Worm (Caenorhabditis elegans) whole organism, L2 larva: ENCODE results near the gene Y45G12B.2.

Experiments used
- C34F6.9 ChIP-seq: fragments of 150-350 bp; optimal IDR thresholded peaks from 2 replicates; lab custom pipeline; 2014; ENCODE audit warnings: missing biosample characterization, missing genetic modification characterization
- F13H6.1 ChIP-seq: sonication (generic microtip); optimal IDR thresholded peaks from 2 replicates; lab custom pipeline; 2016; ENCODE audit warnings: missing genetic modification characterization, missing compliant biosample characterization
- R02D3.7 ChIP-seq: fragments of 150-350 bp; optimal IDR thresholded peaks from 2 replicates; lab custom pipeline; 2014; ENCODE audit warnings: missing biosample characterization, missing genetic modification characterization
- Y55F3AM.14 ChIP-seq: fragments of 200-800 bp; sonication (Bioruptor generic); optimal IDR thresholded peaks from 2 replicates; lab custom pipeline; 2018; ENCODE audit warnings: mild to moderate bottlenecking, missing genetic modification characterization, missing compliant biosample characterization
- ZK546.5 ChIP-seq: sonication (generic microtip); optimal IDR thresholded peaks from 2 replicates; lab custom pipeline; 2017; ENCODE audit warnings: missing biosample characterization, missing genetic modification characterization
- alr-1 ChIP-seq: fragments of 150-350 bp; optimal IDR thresholded peaks from 2 replicates; lab custom pipeline; 2014; ENCODE audit warnings: missing biosample characterization, missing genetic modification characterization
- aly-2 ChIP-seq: fragments of 150-350 bp; optimal IDR thresholded peaks from 2 replicates; lab custom pipeline; 2014; ENCODE audit warnings: missing biosample characterization, missing genetic modification characterization
- ama-1 ChIP-seq: fragments of 150-350 bp; optimal IDR thresholded peaks from 2 replicates; lab custom pipeline; 2018; ENCODE audit warnings: inconsistent platforms
- blmp-1 ChIP-seq: sonication (generic microtip); optimal IDR thresholded peaks from 2 replicates; lab custom pipeline; 2017; ENCODE audit warnings: missing genetic modification characterization, mild to moderate bottlenecking, missing compliant biosample characterization, antibody characterized with exemption, moderate library complexity; ENCODE audit not compliant: insufficient read depth
- ceh-82 ChIP-seq: fragments of 150-350 bp; optimal IDR thresholded peaks from 2 replicates; lab custom pipeline; 2014; ENCODE audit warnings: missing biosample characterization, missing genetic modification characterization
- crh-2 ChIP-seq: sonication (generic microtip); optimal IDR thresholded peaks from 2 replicates; lab custom pipeline; 2017; ENCODE audit warnings: missing biosample characterization, missing genetic modification characterization
- dmd-4 ChIP-seq: sonication (generic microtip); optimal IDR thresholded peaks from 2 replicates; lab custom pipeline; 2017; ENCODE audit warnings: missing biosample characterization, missing genetic modification characterization
- egl-27 ChIP-seq: sonication (generic microtip); optimal IDR thresholded peaks from 3 replicates; lab custom pipeline; 2017; ENCODE audit warnings: missing biosample characterization, missing genetic modification reagents, missing genetic modification characterization
- elt-1 ChIP-seq: fragments of 150-350 bp; optimal IDR thresholded peaks from 2 replicates; lab custom pipeline; 2014; ENCODE audit warnings: missing biosample characterization, missing genetic modification characterization
- elt-3 ChIP-seq: sonication (generic microtip); optimal IDR thresholded peaks from 2 replicates; lab custom pipeline; 2017; ENCODE audit warnings: missing biosample characterization, missing genetic modification characterization
- fos-1 ChIP-seq: fragments of 150-350 bp; optimal IDR thresholded peaks from 2 replicates; lab custom pipeline; 2014; ENCODE audit warnings: missing biosample characterization, missing genetic modification characterization
- gmeb-1 ChIP-seq: fragments of 150-350 bp; optimal IDR thresholded peaks from 2 replicates; lab custom pipeline; 2014; ENCODE audit warnings: missing biosample characterization, missing genetic modification characterization
- lin-11 ChIP-seq: fragments of 150-350 bp; sonication (generic microtip); optimal IDR thresholded peaks from 2 replicates; lab custom pipeline; 2014; ENCODE audit warnings: missing biosample characterization, missing genetic modification characterization, inconsistent platforms, mixed read lengths
- lin-13 ChIP-seq: fragments of 150-350 bp; optimal IDR thresholded peaks from 2 replicates; lab custom pipeline; 2014; ENCODE audit warnings: missing biosample characterization, missing genetic modification reagents, missing genetic modification characterization
- lsy-2 ChIP-seq, 2 experiments: fragments of 150-350 bp in 1 of 2; sonication (generic microtip) in 1 of 2; optimal IDR thresholded peaks; 2 replicates each; lab custom pipeline; 2014 to 2017; ENCODE audit warnings: missing biosample characterization in 2 of 2, missing genetic modification characterization in 2 of 2
- mab-5 ChIP-seq: fragments of 150-350 bp; optimal IDR thresholded peaks from 2 replicates; lab custom pipeline; 2014; ENCODE audit warnings: missing biosample characterization, missing genetic modification characterization
- nhr-10 ChIP-seq: sonication (generic microtip); optimal IDR thresholded peaks from 2 replicates; lab custom pipeline; 2017; ENCODE audit warnings: missing biosample characterization, missing genetic modification characterization
- nhr-11 ChIP-seq: fragments of 150-350 bp; optimal IDR thresholded peaks from 2 replicates; lab custom pipeline; 2014; ENCODE audit warnings: missing biosample characterization, missing genetic modification characterization
- nhr-129 ChIP-seq: fragments of 150-350 bp; optimal IDR thresholded peaks from 2 replicates; lab custom pipeline; 2014; ENCODE audit warnings: missing biosample characterization, missing genetic modification characterization
- nhr-21 ChIP-seq: fragments of 150-350 bp; optimal IDR thresholded peaks from 2 replicates; lab custom pipeline; 2014; ENCODE audit warnings: missing biosample characterization, missing genetic modification characterization
- nhr-25 ChIP-seq: fragments of 150-350 bp; sonication (generic microtip); optimal IDR thresholded peaks from 3 replicates; lab custom pipeline; 2014; ENCODE audit warnings: missing biosample characterization, missing genetic modification characterization
- nhr-6 ChIP-seq: fragments of 150-350 bp; optimal IDR thresholded peaks from 2 replicates; lab custom pipeline; 2014; ENCODE audit warnings: missing biosample characterization, missing genetic modification characterization
- nhr-77 ChIP-seq: fragments of 150-350 bp; optimal IDR thresholded peaks from 2 replicates; lab custom pipeline; 2014; ENCODE audit warnings: missing biosample characterization, missing genetic modification characterization
- sem-4 ChIP-seq: fragments of 150-350 bp; optimal IDR thresholded peaks from 2 replicates; lab custom pipeline; 2014; ENCODE audit warnings: missing biosample characterization, missing genetic modification reagents, missing genetic modification characterization
- skn-1 ChIP-seq: sonication (generic microtip); optimal IDR thresholded peaks from 2 replicates; lab custom pipeline; 2017; ENCODE audit warnings: missing biosample characterization, missing genetic modification characterization
- sma-3 ChIP-seq: sonication (generic microtip); optimal IDR thresholded peaks from 2 replicates; lab custom pipeline; 2016; ENCODE audit warnings: missing genetic modification reagents, missing genetic modification characterization, missing compliant biosample characterization
- snpc-4 ChIP-seq: fragments of 150-350 bp; optimal IDR thresholded peaks from 2 replicates; lab custom pipeline; 2014; ENCODE audit warnings: missing biosample characterization, missing genetic modification characterization
- unc-55 ChIP-seq: fragments of 150-350 bp; sonication (generic microtip); optimal IDR thresholded peaks from 3 replicates; lab custom pipeline; 2014; ENCODE audit warnings: missing biosample characterization, missing genetic modification reagents, missing genetic modification characterization
- unc-62 ChIP-seq: fragments of 150-350 bp; optimal IDR thresholded peaks from 2 replicates; lab custom pipeline; 2014; ENCODE audit warnings: missing biosample characterization, missing genetic modification reagents, missing genetic modification characterization
- zag-1 ChIP-seq: fragments of 150-350 bp; optimal IDR thresholded peaks from 2 replicates; lab custom pipeline; 2014; ENCODE audit warnings: missing biosample characterization, missing genetic modification characterization
- ztf-11 ChIP-seq: sonication (generic microtip); optimal IDR thresholded peaks from 2 replicates; lab custom pipeline; 2017; ENCODE audit warnings: missing biosample characterization, missing genetic modification characterization

Y45G12B.2 gene

ce11 chrV:2694389-2694788 is at the start of gene Y45G12B.2:
Gene Y45G12B.2 (plus strand): TSS chrV:2694771.
- TF ChIP-seq skn-1 (tag; lab: Kevin White, UChicago) (peak; percentile 22), blmp-1 (tag; lab: Kevin White, UChicago) (no peak), nhr-25 (tag; lab: Kevin White, UChicago) (peak; percentile 51), lin-11 (tag; lab: Kevin White, UChicago) (peak; percentile 56), lsy-2 (tag; optimal IDR thresholded peaks at IDR 0.05; lab: Kevin White, UChicago) (peak; percentile 98 to 99), dmd-4 (tag; lab: Kevin White, UChicago) (no peak), ama-1 (no peak), fos-1 (tag; lab: Kevin White, UChicago) (peak; percentile 24), crh-2 (tag; lab: Kevin White, UChicago) (peak; percentile 96), lin-13 (GFP tag; lab: Kevin White, UChicago) (peak; percentile 44), alr-1 (no peak), nhr-129 (peak; percentile 72), sma-3 (peak; percentile 45), C34F6.9 (tag; lab: Kevin White, UChicago) (peak; percentile 69), R02D3.7 (tag; lab: Kevin White, UChicago) (no peak), nhr-21 (tag; lab: Kevin White, UChicago) (peak; percentile 62), F13H6.1 (tag; lab: Kevin White, UChicago) (peak; percentile 47), snpc-4 (tag; lab: Kevin White, UChicago) (no peak), unc-62 (no peak), ZK546.5 (tag; lab: Kevin White, UChicago) (no peak), zag-1 (no peak), gmeb-1 (peak; percentile 71), unc-55 (GFP tag; lab: Kevin White, UChicago) (peak; percentile 73), sem-4 (tag; lab: Kevin White, UChicago) (peak; percentile 18), mab-5 (tag; lab: Kevin White, UChicago) (peak; percentile 20)

DNA sequence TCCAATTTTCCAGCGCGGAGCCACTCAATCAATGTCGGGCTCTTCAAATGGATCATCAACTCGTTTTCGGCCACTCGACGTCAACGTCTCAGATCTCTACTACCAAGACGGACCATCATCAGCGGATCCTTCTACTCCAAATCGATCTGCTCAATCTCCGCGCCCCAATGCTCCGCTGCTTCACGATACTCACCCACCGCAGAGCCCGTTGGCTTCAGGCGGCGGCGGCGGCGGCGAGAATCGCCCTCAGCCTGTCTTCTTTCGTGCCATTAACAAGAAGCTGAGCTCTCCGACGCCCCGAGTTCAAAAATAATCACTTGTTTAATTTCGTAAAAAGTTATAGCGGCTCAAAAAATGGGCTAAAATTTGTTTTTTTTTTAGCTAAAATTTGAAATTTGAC is 48.5 kb upstream of the Y45G12B.2 start:
- TF ChIP-seq ama-1 (no peak), nhr-11 (no peak), ztf-11 (no peak), Y55F3AM.14 (GFP tag; lab: Kevin White, UChicago) (no peak), mab-5 (tag; lab: Kevin White, UChicago) (no peak), nhr-129 (no peak)

DNA sequence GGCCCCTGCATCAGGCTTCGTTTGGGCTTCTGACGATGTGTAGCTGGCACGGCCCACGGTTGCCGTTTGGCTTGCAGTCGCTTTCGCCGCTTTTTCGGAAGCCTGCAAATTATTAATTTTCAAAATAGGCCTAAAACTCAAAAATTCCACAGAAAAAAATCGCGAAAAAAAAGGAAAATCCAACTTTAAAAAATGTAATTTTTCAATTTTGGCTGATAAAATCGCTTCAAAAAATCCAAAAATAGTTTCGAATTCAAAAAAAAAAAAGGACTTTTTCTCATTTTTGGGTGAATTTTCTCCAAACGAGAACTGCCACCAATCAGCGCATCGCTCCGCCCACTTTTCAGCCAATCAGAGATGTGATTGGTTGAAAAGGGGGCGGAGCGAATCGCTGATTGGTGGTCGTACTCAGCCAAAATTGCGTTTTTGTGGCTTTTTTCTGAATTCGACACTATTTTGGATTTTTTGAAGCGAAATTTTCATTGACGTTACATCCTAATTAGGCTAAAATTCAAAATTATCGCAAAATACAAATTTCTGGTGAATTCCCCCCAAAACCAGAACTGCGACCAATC is 47.3 kb upstream of the Y45G12B.2 start:
- TF ChIP-seq R02D3.7 (tag; lab: Kevin White, UChicago) (no peak), unc-55 (GFP tag; lab: Kevin White, UChicago) (no peak), sma-3 (no peak), lin-11 (tag; lab: Kevin White, UChicago) (no peak), ama-1 (no peak), nhr-10 (no peak), fos-1 (tag; lab: Kevin White, UChicago) (no peak), nhr-77 (tag; lab: Kevin White, UChicago) (no peak), aly-2 (no peak), C34F6.9 (tag; lab: Kevin White, UChicago) (no peak), elt-3 (tag; lab: Kevin White, UChicago) (no peak), ceh-82 (tag; lab: Kevin White, UChicago) (no peak), elt-1 (tag; lab: Kevin White, UChicago) (no peak), nhr-6 (tag; lab: Kevin White, UChicago) (no peak)

- no peak for TF ChIP-seq egl-27 (tag; lab: Kevin White, UChicago)
Measured at ce11 chrV:2650980-2651379, 43.6 kb upstream of the Y45G12B.2 start.

- TF ChIP-seq blmp-1 (tag; lab: Kevin White, UChicago), result no peak
Measured at ce11 chrV:2652557-2653133, 41.9 kb upstream of the Y45G12B.2 start, which contains the start of the genes W02H5.8 and angl-1. Gene W02H5.8 (minus strand): TSS chrV:2652657. Gene angl-1 (plus strand): TSS chrV:2653083.
